Worm (Caenorhabditis elegans) whole organism, mixed stage, embryonic: ENCODE data around the gene B0348.1.

Source experiments
- M03D4.4 ChIP-seq: sonication (generic microtip); optimal IDR thresholded peaks from 2 replicates; lab custom pipeline; 2017; ENCODE audit warnings: mild to moderate bottlenecking, missing genetic modification characterization, missing compliant biosample characterization
- bed-3 ChIP-seq: fragments of 200-800 bp; sonication (Bioruptor generic); optimal IDR thresholded peaks from 3 replicates; lab custom pipeline; 2018; ENCODE audit warnings: mild to moderate bottlenecking, missing genetic modification characterization, moderate library complexity, missing compliant biosample characterization
- blmp-1 ChIP-seq: fragments of 150-350 bp; optimal IDR thresholded peaks from 2 replicates; lab custom pipeline; 2014; ENCODE audit warnings: missing biosample characterization, missing genetic modification characterization
- ceh-39 ChIP-seq: fragments of 150-350 bp; optimal IDR thresholded peaks from 2 replicates; lab custom pipeline; 2014; ENCODE audit warnings: missing biosample characterization, missing genetic modification characterization
- ceh-83 ChIP-seq: fragments of 200-800 bp; sonication (Bioruptor generic); optimal IDR thresholded peaks from 2 replicates; lab custom pipeline; 2018; ENCODE audit warnings: mild to moderate bottlenecking, missing genetic modification characterization, missing compliant biosample characterization
- ces-1 ChIP-seq: fragments of 150-350 bp; optimal IDR thresholded peaks from 2 replicates; lab custom pipeline; 2014; ENCODE audit warnings: missing biosample characterization, missing genetic modification reagents, missing genetic modification characterization
- cnd-1 ChIP-seq: fragments of 200-800 bp; sonication (Bioruptor generic); optimal IDR thresholded peaks from 2 replicates; lab custom pipeline; 2018; ENCODE audit warnings: mild to moderate bottlenecking, missing genetic modification characterization, missing compliant biosample characterization
- drap-1 ChIP-seq: fragments of 200-800 bp; sonication (Bioruptor generic); optimal IDR thresholded peaks from 3 replicates; lab custom pipeline; 2018; ENCODE audit warnings: mild to moderate bottlenecking, missing genetic modification characterization, missing compliant biosample characterization
- elt-1 ChIP-seq: sonication (generic microtip); optimal IDR thresholded peaks from 2 replicates; lab custom pipeline; 2017; ENCODE audit warnings: missing genetic modification characterization, mild to moderate bottlenecking, missing compliant biosample characterization, antibody characterized with exemption, moderate library complexity, borderline replicate concordance; ENCODE audit not compliant: insufficient read depth
- elt-3 ChIP-seq: fragments of 150-350 bp; optimal IDR thresholded peaks from 2 replicates; lab custom pipeline; 2014; ENCODE audit warnings: missing biosample characterization, missing genetic modification characterization
- flh-1 ChIP-seq: fragments of 200-800 bp; sonication (Bioruptor generic); optimal IDR thresholded peaks from 2 replicates; lab custom pipeline; 2018; ENCODE audit warnings: mild to moderate bottlenecking, missing genetic modification characterization, moderate library complexity, missing compliant biosample characterization
- ham-2 ChIP-seq: fragments of 200-800 bp; sonication (Bioruptor generic); optimal IDR thresholded peaks from 2 replicates; lab custom pipeline; 2018; ENCODE audit warnings: mild to moderate bottlenecking, missing genetic modification characterization, missing compliant biosample characterization
- hlh-1 ChIP-seq: fragments of 150-350 bp; optimal IDR thresholded peaks from 2 replicates; lab custom pipeline; 2014; ENCODE audit warnings: missing biosample characterization, missing genetic modification reagents, missing genetic modification characterization
- lin-13 ChIP-seq: fragments of 150-350 bp; optimal IDR thresholded peaks from 2 replicates; lab custom pipeline; 2014; ENCODE audit warnings: missing biosample characterization, missing genetic modification characterization
- lin-32 ChIP-seq: fragments of 200-800 bp; sonication (Bioruptor generic); optimal IDR thresholded peaks from 2 replicates; lab custom pipeline; 2018; ENCODE audit warnings: mild to moderate bottlenecking, missing genetic modification characterization, missing compliant biosample characterization
- lsy-2 ChIP-seq: fragments of 150-350 bp; optimal IDR thresholded peaks from 2 replicates; lab custom pipeline; 2014; ENCODE audit warnings: missing biosample characterization, missing genetic modification characterization
- mab-5 ChIP-seq: fragments of 150-350 bp; optimal IDR thresholded peaks from 2 replicates; lab custom pipeline; 2014; ENCODE audit warnings: missing biosample characterization, missing genetic modification characterization
- mls-2 ChIP-seq: sonication (generic microtip); optimal IDR thresholded peaks from 2 replicates; lab custom pipeline; 2016; ENCODE audit warnings: mild to moderate bottlenecking, missing genetic modification characterization, moderate library complexity, missing compliant biosample characterization
- nhr-12 ChIP-seq: fragments of 150-350 bp; optimal IDR thresholded peaks from 2 replicates; lab custom pipeline; 2014; ENCODE audit warnings: missing biosample characterization, missing genetic modification characterization
- nhr-2 ChIP-seq: fragments of 150-350 bp; optimal IDR thresholded peaks from 2 replicates; lab custom pipeline; 2014; ENCODE audit warnings: missing biosample characterization, missing genetic modification characterization
- nhr-237 ChIP-seq: fragments of 150-350 bp; optimal IDR thresholded peaks from 2 replicates; lab custom pipeline; 2014; ENCODE audit warnings: missing biosample characterization, missing genetic modification characterization
- nhr-28 ChIP-seq: fragments of 150-350 bp; optimal IDR thresholded peaks from 2 replicates; lab custom pipeline; 2014; ENCODE audit warnings: missing biosample characterization, missing genetic modification characterization
- nhr-76 ChIP-seq: sonication (generic microtip); optimal IDR thresholded peaks from 2 replicates; lab custom pipeline; 2017; ENCODE audit warnings: missing biosample characterization, missing genetic modification characterization
- pha-4 ChIP-seq: fragments of 150-350 bp; optimal IDR thresholded peaks from 2 replicates; lab custom pipeline; 2018; ENCODE audit warnings: missing biosample characterization, missing genetic modification reagents, missing genetic modification characterization
- sem-2 ChIP-seq: fragments of 200-800 bp; sonication (Bioruptor generic); optimal IDR thresholded peaks from 2 replicates; lab custom pipeline; 2018; ENCODE audit warnings: mild to moderate bottlenecking, missing genetic modification characterization, missing compliant biosample characterization
- snpc-4 ChIP-seq: fragments of 150-350 bp; optimal IDR thresholded peaks from 2 replicates; lab custom pipeline; 2014; ENCODE audit warnings: missing biosample characterization, missing genetic modification characterization
- sptf-1 ChIP-seq: sonication (generic microtip); optimal IDR thresholded peaks from 2 replicates; lab custom pipeline; 2017; ENCODE audit warnings: mild to moderate bottlenecking, missing genetic modification characterization, moderate library complexity, missing compliant biosample characterization
- tbx-8 ChIP-seq: fragments of 200-800 bp; sonication (Bioruptor generic); optimal IDR thresholded peaks from 2 replicates; lab custom pipeline; 2018; ENCODE audit warnings: mild to moderate bottlenecking, missing genetic modification characterization, moderate library complexity, missing compliant biosample characterization
- unc-120 ChIP-seq: sonication (generic microtip); optimal IDR thresholded peaks from 2 replicates; lab custom pipeline; 2017; ENCODE audit warnings: missing genetic modification characterization, missing compliant biosample characterization; ENCODE audit not compliant: poor library complexity, severe bottlenecking
- unc-39 ChIP-seq: fragments of 150-350 bp; optimal IDR thresholded peaks from 2 replicates; lab custom pipeline; 2014; ENCODE audit warnings: missing biosample characterization, missing genetic modification characterization
- unc-62 ChIP-seq: fragments of 150-350 bp; optimal IDR thresholded peaks from 2 replicates; lab custom pipeline; 2014; ENCODE audit warnings: missing biosample characterization, missing genetic modification reagents, missing genetic modification characterization
- zip-8 ChIP-seq: fragments of 150-350 bp; optimal IDR thresholded peaks from 2 replicates; lab custom pipeline; 2014; ENCODE audit warnings: missing biosample characterization, missing genetic modification characterization
- ztf-11 ChIP-seq: fragments of 150-350 bp; optimal IDR thresholded peaks from 2 replicates; lab custom pipeline; 2014; ENCODE audit warnings: missing biosample characterization, missing genetic modification characterization

B0348.1 gene

DNA sequence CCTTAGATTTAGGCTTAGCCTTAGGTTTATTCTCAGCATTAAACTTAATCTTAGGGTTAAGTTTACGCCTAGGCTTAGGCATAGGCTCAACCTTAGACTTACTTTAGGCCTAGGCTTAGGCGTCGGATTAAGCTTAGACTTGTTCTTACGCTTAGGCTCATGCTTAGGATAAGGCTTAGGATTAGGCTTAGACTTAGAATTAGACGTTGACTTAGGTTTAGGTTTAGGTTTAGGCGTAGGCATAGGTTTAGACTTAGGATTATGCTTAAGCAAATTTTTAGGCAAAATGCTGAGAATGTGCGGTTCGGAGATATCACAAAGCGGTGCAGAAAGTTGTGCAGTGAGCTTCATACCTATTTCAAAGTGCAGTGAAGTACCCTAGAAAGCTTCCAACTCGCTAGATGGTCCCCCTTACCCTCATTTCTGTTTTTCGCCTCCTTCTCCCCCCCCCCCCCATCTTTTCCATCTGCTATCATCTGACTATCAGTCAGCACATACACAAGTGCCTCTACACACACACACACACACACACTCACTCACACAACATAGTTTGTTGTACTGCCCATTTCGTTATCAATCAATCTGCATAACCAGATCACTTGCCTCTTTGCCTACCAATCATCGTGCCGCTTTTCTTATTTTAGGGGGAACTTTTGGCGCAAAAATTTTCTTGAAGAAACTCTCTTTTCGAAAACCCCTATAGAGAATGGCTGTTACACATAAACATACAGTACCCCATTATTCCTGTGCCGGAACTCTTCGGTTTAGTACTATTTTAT lies 32.5 kb upstream of the B0348.1 start:
- TF ChIP-seq sptf-1 (tag; lab: Kevin White, UChicago) (peak; percentile 40), cnd-1 (no peak), mab-5 (no peak)

ce11 chrV:20518-20917 lies 28.2 kb upstream of the B0348.1 start, which contains the start of gene egl-8:
TSS of gene egl-8 (plus strand) at chrV:20818.
- TF ChIP-seq sem-2: no peak
- no peak for TF ChIP-seq M03D4.4 (tag; lab: Kevin White, UChicago)
- no peak for TF ChIP-seq elt-3 (tag; lab: Kevin White, UChicago)
- no peak for TF ChIP-seq lsy-2 (tag; lab: Kevin White, UChicago)
- TF ChIP-seq blmp-1: no peak
- no peak for TF ChIP-seq nhr-237 (tag; lab: Kevin White, UChicago)
- no peak for TF ChIP-seq sptf-1 (tag; lab: Kevin White, UChicago)
- no peak for TF ChIP-seq ham-2 (GFP tag; lab: Kevin White, UChicago)
- TF ChIP-seq unc-120 (tag; lab: Kevin White, UChicago): no peak
- TF ChIP-seq cnd-1: no peak
- no peak for TF ChIP-seq hlh-1 (tag; lab: Kevin White, UChicago)
- no peak for TF ChIP-seq lin-13 (tag; lab: Kevin White, UChicago)
- no peak for TF ChIP-seq drap-1
- TF ChIP-seq flh-1: no peak
- TF ChIP-seq nhr-12 (tag; lab: Kevin White, UChicago): no peak
- no peak for TF ChIP-seq nhr-28 (tag; lab: Kevin White, UChicago)
- TF ChIP-seq ceh-83 (GFP tag; lab: Kevin White, UChicago): no peak
- TF ChIP-seq pha-4 (tag; lab: Kevin White, UChicago): no peak

- no peak for TF ChIP-seq lsy-2 (tag; lab: Kevin White, UChicago)
- no peak for TF ChIP-seq tbx-8
- no peak for TF ChIP-seq bed-3
Observed at ce11 chrV:21848-22247, 26.9 kb upstream of the B0348.1 start.

DNA sequence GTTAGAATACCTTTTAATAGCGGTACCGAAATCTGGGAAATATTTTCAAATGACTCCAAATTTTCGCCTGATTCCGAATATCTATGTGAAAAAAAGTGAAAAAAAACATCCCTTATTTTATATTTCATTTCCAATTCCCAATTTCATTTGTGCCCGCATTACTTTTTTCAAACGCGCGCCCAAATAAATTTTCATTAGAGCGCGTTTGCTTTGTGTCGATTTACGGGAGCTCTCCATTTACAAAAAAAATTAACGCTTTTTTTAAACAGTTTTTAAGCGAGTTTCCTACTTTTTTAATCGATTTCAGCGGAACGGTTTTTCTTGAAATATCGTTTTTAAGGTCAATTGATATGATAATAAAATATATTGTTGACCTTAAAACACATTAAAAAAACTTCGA lies 24.5 kb upstream of the B0348.1 start:
- TF ChIP-seq drap-1: no peak
- no peak for TF ChIP-seq nhr-237 (tag; lab: Kevin White, UChicago)
- no peak for TF ChIP-seq ces-1
- TF ChIP-seq ceh-39 (tag; lab: Kevin White, UChicago): no peak
- TF ChIP-seq unc-120 (tag; lab: Kevin White, UChicago): no peak
- TF ChIP-seq snpc-4 (tag; lab: Kevin White, UChicago): no peak
- no peak for TF ChIP-seq mab-5
- no peak for TF ChIP-seq mls-2 (tag; lab: Kevin White, UChicago)
- TF ChIP-seq bed-3: no peak
- no peak for TF ChIP-seq unc-39
- no peak for TF ChIP-seq ztf-11 (tag; lab: Kevin White, UChicago)
- TF ChIP-seq ceh-83 (GFP tag; lab: Kevin White, UChicago): no peak
- no peak for TF ChIP-seq unc-62 (GFP tag; lab: Kevin White, UChicago)
- no peak for TF ChIP-seq nhr-2 (tag; lab: Kevin White, UChicago)
- TF ChIP-seq cnd-1: no peak
- TF ChIP-seq elt-1 (tag; lab: Kevin White, UChicago): no peak
- no peak for TF ChIP-seq zip-8
- no peak for TF ChIP-seq sptf-1 (tag; lab: Kevin White, UChicago)
- TF ChIP-seq pha-4 (tag; lab: Kevin White, UChicago): no peak
- no peak for TF ChIP-seq nhr-76 (tag; lab: Kevin White, UChicago)

DNA sequence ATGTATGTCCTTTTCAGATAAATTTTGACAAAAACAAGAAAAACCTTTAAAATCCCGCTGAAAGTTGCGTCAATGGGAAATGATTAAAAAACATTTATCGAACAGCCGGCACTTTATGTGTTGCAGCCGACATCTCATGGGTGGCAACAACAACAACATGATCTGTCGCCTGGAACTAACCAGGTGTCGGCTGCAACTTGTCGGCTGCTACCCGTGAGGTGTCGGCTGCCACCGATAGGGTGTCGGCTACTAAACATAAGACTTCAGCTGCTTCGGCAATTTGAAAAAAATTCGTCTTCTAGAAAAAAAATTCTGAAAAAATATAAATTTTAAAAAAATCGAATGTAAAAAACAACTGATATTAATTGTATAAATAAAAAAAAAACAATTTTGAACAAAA lies 21.1 kb upstream of the B0348.1 start:
- TF ChIP-seq lin-13 (tag; lab: Kevin White, UChicago) (no peak), ceh-39 (tag; lab: Kevin White, UChicago) (no peak), sem-2 (no peak), mab-5 (no peak), lin-32 (GFP tag; lab: Kevin White, UChicago) (no peak), nhr-2 (tag; lab: Kevin White, UChicago) (no peak), elt-1 (tag; lab: Kevin White, UChicago) (no peak), hlh-1 (tag; lab: Kevin White, UChicago) (no peak), ces-1 (no peak), nhr-237 (tag; lab: Kevin White, UChicago) (no peak), ham-2 (GFP tag; lab: Kevin White, UChicago) (no peak), nhr-12 (tag; lab: Kevin White, UChicago) (no peak), unc-62 (GFP tag; lab: Kevin White, UChicago) (no peak), zip-8 (no peak), mls-2 (tag; lab: Kevin White, UChicago) (no peak)
